Worm (Caenorhabditis elegans) whole organism, mixed stage, embryonic: ENCODE results near the gene C11E4.8.

Source experiments
- blmp-1 ChIP-seq: fragments of 150-350 bp; optimal IDR thresholded peaks from 2 replicates; lab custom pipeline; 2014; ENCODE audit warnings: missing biosample characterization, missing genetic modification characterization
- ceh-43 ChIP-seq: fragments of 200-800 bp; sonication (Bioruptor generic); optimal IDR thresholded peaks from 2 replicates; lab custom pipeline; 2018; ENCODE audit warnings: mild to moderate bottlenecking, missing genetic modification characterization, moderate library complexity, missing compliant biosample characterization
- elt-1 ChIP-seq: sonication (generic microtip); optimal IDR thresholded peaks from 2 replicates; lab custom pipeline; 2017; ENCODE audit warnings: missing genetic modification characterization, mild to moderate bottlenecking, missing compliant biosample characterization, antibody characterized with exemption, moderate library complexity, borderline replicate concordance; ENCODE audit not compliant: insufficient read depth
- lsy-2 ChIP-seq: fragments of 150-350 bp; optimal IDR thresholded peaks from 2 replicates; lab custom pipeline; 2014; ENCODE audit warnings: missing biosample characterization, missing genetic modification characterization
- nhr-76 ChIP-seq: sonication (generic microtip); optimal IDR thresholded peaks from 2 replicates; lab custom pipeline; 2017; ENCODE audit warnings: missing biosample characterization, missing genetic modification characterization
- snpc-4 ChIP-seq: fragments of 150-350 bp; optimal IDR thresholded peaks from 2 replicates; lab custom pipeline; 2014; ENCODE audit warnings: missing biosample characterization, missing genetic modification characterization
- unc-62 ChIP-seq: fragments of 150-350 bp; optimal IDR thresholded peaks from 2 replicates; lab custom pipeline; 2014; ENCODE audit warnings: missing biosample characterization, missing genetic modification reagents, missing genetic modification characterization
- ztf-11 ChIP-seq: fragments of 150-350 bp; optimal IDR thresholded peaks from 2 replicates; lab custom pipeline; 2014; ENCODE audit warnings: missing biosample characterization, missing genetic modification characterization

ce11 chrX:9656772-9657171 is 36.5 kb downstream of the C11E4.8 start:
- TF ChIP-seq snpc-4 (tag; lab: Kevin White, UChicago) (no peak), ztf-11 (no peak), elt-1 (tag; lab: Kevin White, UChicago) (no peak), lsy-2 (tag; lab: Kevin White, UChicago) (no peak), ceh-43 (GFP tag; lab: Kevin White, UChicago) (no peak), blmp-1 (tag; lab: Kevin White, UChicago) (no peak), unc-62 (no peak), nhr-76 (no peak)
